In the genomic region with DNA sequence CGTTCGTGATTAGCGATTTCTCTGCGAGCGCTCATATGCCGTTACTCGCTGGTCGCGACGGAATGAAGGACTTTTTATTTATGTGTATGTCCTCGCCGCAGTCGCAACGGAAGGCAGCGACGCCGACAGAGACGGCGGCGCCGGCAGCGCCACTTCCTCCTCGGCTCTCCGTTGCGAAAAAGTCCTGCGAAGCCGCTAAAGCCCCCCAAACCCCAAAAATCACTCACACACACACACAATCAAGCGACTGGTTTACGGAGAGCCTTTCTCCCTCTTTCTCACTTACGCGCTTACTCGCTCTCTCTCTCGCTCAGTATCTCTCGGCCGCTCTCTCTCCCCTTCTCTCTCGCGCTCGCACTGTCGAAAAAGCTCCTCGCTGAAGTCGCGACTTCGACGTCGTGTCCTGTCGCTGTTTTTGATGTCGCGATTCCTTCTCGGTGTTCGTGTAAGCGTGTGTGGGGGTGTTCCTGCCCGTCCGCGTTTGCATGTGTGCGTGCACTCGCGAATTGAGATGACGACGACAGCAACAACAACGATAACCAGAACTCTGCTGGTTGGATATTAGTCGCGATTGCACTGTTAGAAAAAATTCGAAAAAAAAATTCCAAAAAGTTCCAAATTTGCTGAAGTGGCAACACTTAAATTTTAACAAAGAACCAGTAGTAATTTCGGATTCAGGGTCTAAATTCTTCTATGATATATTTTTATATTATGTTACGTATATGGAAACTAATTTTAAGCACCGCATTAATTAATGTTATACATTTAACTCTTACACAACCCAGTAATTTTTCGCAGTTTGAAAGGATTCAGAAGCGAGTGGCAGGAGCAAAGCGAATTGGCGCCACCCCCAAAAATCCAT, we compare ENCODE assay signal across 1 fruit fly cellular context.
TF ChIP-seq lines count a peak whose summit lies in the region.

A gene (minus strand): TSS at position 47 of the 862 bp plus-strand sequence.

TF ChIP-seq in whole organism, embryonic, 481 proteins besides CTCF, POLR2A, EP300 and RAD21 (continued from another document and continues in another):
- TF ChIP-seq CG15073 (GFP tag; optimal IDR thresholded peaks at IDR 0.05; lab: Kevin White, UChicago) (no peak), CG1529 (GFP tag; optimal IDR thresholded peaks at IDR 0.05; lab: Kevin White, UChicago) (peak; percentile 54), Lhr (GFP tag; optimal IDR thresholded peaks at IDR 0.05; lab: Kevin White, UChicago) (no peak), CG7839 (tag; optimal IDR thresholded peaks at IDR 0.05; lab: Kevin White, UChicago) (peak; percentile 81), ttk (GFP tag; IDR thresholded peaks at IDR 0.05; lab: Robert Waterston, UW) (peak; percentile 40; the same call in 1 of the 2 replicates), sc (optimal IDR thresholded peaks at IDR 0.05; lab: Kevin White, UChicago) (no peak), sc (GFP tag; optimal IDR thresholded peaks at IDR 0.05; lab: Kevin White, UChicago) (peak; percentile 38), Elba2 (GFP tag; optimal IDR thresholded peaks at IDR 0.05; lab: Kevin White, UChicago) (no peak), Med (GFP tag; lab: Kevin White, UChicago) (peak; percentile 82), CG1832 (GFP tag; optimal IDR thresholded peaks at IDR 0.05; lab: Kevin White, UChicago) (peak; percentile 75), pzg (GFP tag; optimal IDR thresholded peaks at IDR 0.05; lab: Kevin White, UChicago) (no peak), sens (GFP tag; lab: Kevin White, UChicago) (peak; percentile 79), CG12104 (GFP tag; optimal IDR thresholded peaks at IDR 0.05; lab: Kevin White, UChicago) (peak; percentile 32), jing (GFP tag; optimal IDR thresholded peaks at IDR 0.05; lab: Kevin White, UChicago) (peak; percentile 11), CG7357 (GFP tag; IDR thresholded peaks at IDR 0.05; lab: Robert Waterston, UW) (peak; percentile 57; the same call in 2 of the 3 replicates), aop (GFP tag; IDR thresholded peaks at IDR 0.05; lab: Robert Waterston, UW) (no peak), CG34422 (GFP tag; IDR thresholded peaks at IDR 0.05; lab: Robert Waterston, UW) (no peak), abd-A (tag; optimal IDR thresholded peaks at IDR 0.05; lab: Kevin White, UChicago) (peak; percentile 43), Dip2 (GFP tag; IDR thresholded peaks at IDR 0.05; lab: Robert Waterston, UW) (no peak), pros (GFP tag; optimal IDR thresholded peaks at IDR 0.05; lab: Kevin White, UChicago) (no peak), E2f1 (GFP tag; IDR thresholded peaks at IDR 0.05; lab: Robert Waterston, UW) (peak; percentile 59), CG13287 (GFP tag; IDR thresholded peaks at IDR 0.05; lab: Robert Waterston, UW; ENCODE audit: partially characterized antibody) (no peak), hbn (GFP tag; IDR thresholded peaks at IDR 0.05; lab: Robert Waterston, UW; ENCODE audit: partially characterized antibody) (no peak), zfh2 (GFP tag; optimal IDR thresholded peaks at IDR 0.05; lab: Kevin White, UChicago) (peak; percentile 22), CG7987 (GFP tag; optimal IDR thresholded peaks at IDR 0.05; lab: Kevin White, UChicago) (no peak), CG2120 (GFP tag; optimal IDR thresholded peaks at IDR 0.05; lab: Kevin White, UChicago) (peak; percentile 76), CHES-1-like (GFP tag; optimal IDR thresholded peaks at IDR 0.05; lab: Kevin White, UChicago) (no peak), HLH54F (GFP tag; optimal IDR thresholded peaks at IDR 0.05; lab: Kevin White, UChicago) (peak; percentile 31), E2f2 (GFP tag; IDR thresholded peaks at IDR 0.05; lab: Robert Waterston, UW) (no peak), CG3065 (GFP tag; optimal IDR thresholded peaks at IDR 0.05; lab: Kevin White, UChicago) (no peak), CG9437 (GFP tag; optimal IDR thresholded peaks at IDR 0.05; lab: Kevin White, UChicago) (peak; percentile 40), CG8290 (GFP tag; optimal IDR thresholded peaks at IDR 0.05; lab: Kevin White, UChicago) (no peak), CG8290 (tag; optimal IDR thresholded peaks at IDR 0.05; lab: Kevin White, UChicago) (no peak), dmrt11E (tag; optimal IDR thresholded peaks at IDR 0.05; lab: Kevin White, UChicago) (no peak), Eip74EF (GFP tag; optimal IDR thresholded peaks at IDR 0.05; lab: Kevin White, UChicago) (peak in 1 of 2 experiments; percentile 51), Deaf1 (tag; optimal IDR thresholded peaks at IDR 0.05; lab: Kevin White, UChicago) (peak; percentile 89), CG6689 (GFP tag; IDR thresholded peaks at IDR 0.05; lab: Robert Waterston, UW) (peak; percentile 65), slp2 (GFP tag; optimal IDR thresholded peaks at IDR 0.05; lab: Kevin White, UChicago) (no peak), CG2712 (tag; optimal IDR thresholded peaks at IDR 0.05; lab: Kevin White, UChicago) (peak; percentile 71), CG31441 (GFP tag; IDR thresholded peaks at IDR 0.05; lab: Robert Waterston, UW) (peak; percentile 82), CG13894 (tag; optimal IDR thresholded peaks at IDR 0.05; lab: Kevin White, UChicago) (peak; percentile 81), CG10366 (GFP tag; IDR thresholded peaks at IDR 0.05; lab: Robert Waterston, UW) (peak; percentile 45), CG8281 (tag; optimal IDR thresholded peaks at IDR 0.05; lab: Kevin White, UChicago) (peak; percentile 19), Hand (GFP tag; optimal IDR thresholded peaks at IDR 0.05; lab: Kevin White, UChicago) (peak; percentile 80), unpg (GFP tag; optimal IDR thresholded peaks at IDR 0.05; lab: Kevin White, UChicago) (peak; percentile 69), mld (GFP tag; IDR thresholded peaks at IDR 0.05; lab: Robert Waterston, UW; ENCODE audit: partially characterized antibody) (no peak), tll (GFP tag; optimal IDR thresholded peaks at IDR 0.05; lab: Kevin White, UChicago) (no peak), BEAF-32 (GFP tag; optimal IDR thresholded peaks at IDR 0.05; lab: Kevin White, UChicago) (no peak), CG2199 (GFP tag; IDR thresholded peaks at IDR 0.05; lab: Robert Waterston, UW) (no peak), CG32772 (GFP tag; IDR thresholded peaks at IDR 0.05; lab: Robert Waterston, UW) (no peak), ase (GFP tag; IDR thresholded peaks at IDR 0.05; lab: Robert Waterston, UW) (no peak), HLH3B (GFP tag; IDR thresholded peaks at IDR 0.05; lab: Robert Waterston, UW) (peak; percentile 52), CG4707 (GFP tag; optimal IDR thresholded peaks at IDR 0.05; lab: Kevin White, UChicago) (no peak), Hsf (GFP tag; optimal IDR thresholded peaks at IDR 0.05; lab: Kevin White, UChicago) (peak; percentile 42), vfl (GFP tag; optimal IDR thresholded peaks at IDR 0.05; lab: Kevin White, UChicago) (no peak), ssp (GFP tag; IDR thresholded peaks at IDR 0.05; lab: Robert Waterston, UW) (no peak), Lim3 (GFP tag; IDR thresholded peaks at IDR 0.05; lab: Robert Waterston, UW) (no peak), D (optimal IDR thresholded peaks at IDR 0.05; lab: Kevin White, UChicago) (no peak), D (GFP tag; optimal IDR thresholded peaks at IDR 0.05; lab: Kevin White, UChicago) (peak; percentile 47), CG1024 (GFP tag; IDR thresholded peaks at IDR 0.05; lab: Robert Waterston, UW) (no peak), ro (GFP tag; IDR thresholded peaks at IDR 0.05; lab: Robert Waterston, UW) (no peak), CG17568 (GFP tag; optimal IDR thresholded peaks at IDR 0.05; lab: Kevin White, UChicago) (no peak), CG16813 (GFP tag; IDR thresholded peaks at IDR 0.05; lab: Robert Waterston, UW; ENCODE audit: partially characterized antibody) (no peak), Hmx (GFP tag; optimal IDR thresholded peaks at IDR 0.05; lab: Kevin White, UChicago) (no peak), CG6854 (GFP tag; optimal IDR thresholded peaks at IDR 0.05; lab: Kevin White, UChicago) (peak; percentile 74), sna (GFP tag; IDR thresholded peaks at IDR 0.05; lab: Robert Waterston, UW; ENCODE audit: partially characterized antibody) (no peak), row (GFP tag; IDR thresholded peaks at IDR 0.05; lab: Robert Waterston, UW) (peak; percentile 79), CG11247 (GFP tag; IDR thresholded peaks at IDR 0.05; lab: Robert Waterston, UW) (peak; percentile 13; the same call in 1 of the 2 replicates), Six4 (GFP tag; optimal IDR thresholded peaks at IDR 0.05; lab: Kevin White, UChicago) (peak; percentile 16), CG11695 (GFP tag; IDR thresholded peaks at IDR 0.05; lab: Robert Waterston, UW) (peak; percentile 39; the same call in 1 of the 3 replicates), hth (optimal IDR thresholded peaks at IDR 0.05; lab: Kevin White, UChicago) (no peak), CG2678 (tag; optimal IDR thresholded peaks at IDR 0.05; lab: Kevin White, UChicago) (peak; percentile 89), CG2116 (GFP tag; optimal IDR thresholded peaks at IDR 0.05; lab: Kevin White, UChicago) (no peak), D19A (tag; optimal IDR thresholded peaks at IDR 0.05; lab: Kevin White, UChicago) (peak; percentile 62), CG1603 (tag; optimal IDR thresholded peaks at IDR 0.05; lab: Kevin White, UChicago) (peak; percentile 10), CG18476 (GFP tag; optimal IDR thresholded peaks at IDR 0.05; lab: Kevin White, UChicago) (peak; percentile 55), ato (GFP tag; IDR thresholded peaks at IDR 0.05; lab: Robert Waterston, UW; ENCODE audit: partially characterized antibody) (no peak), eyg (GFP tag; optimal IDR thresholded peaks at IDR 0.05; lab: Kevin White, UChicago) (no peak), CG6654 (GFP tag; optimal IDR thresholded peaks at IDR 0.05; lab: Kevin White, UChicago) (no peak), CG4328 (GFP tag; optimal IDR thresholded peaks at IDR 0.05; lab: Kevin White, UChicago) (peak; percentile 61), NK7.1 (GFP tag; optimal IDR thresholded peaks at IDR 0.05; lab: Kevin White, UChicago) (no peak), CoRest (tag; optimal IDR thresholded peaks at IDR 0.05; lab: Kevin White, UChicago) (peak; percentile 81), CG32532 (GFP tag; IDR thresholded peaks at IDR 0.05; lab: Robert Waterston, UW) (peak; percentile 33; the same call in 1 of the 2 replicates), peb (GFP tag; IDR thresholded peaks at IDR 0.05; lab: Robert Waterston, UW) (no peak), Nf-YC (tag; optimal IDR thresholded peaks at IDR 0.05; lab: Kevin White, UChicago) (peak; percentile 60), CG15269 (tag; optimal IDR thresholded peaks at IDR 0.05; lab: Kevin White, UChicago) (peak; percentile 80), odd (GFP tag; optimal IDR thresholded peaks at IDR 0.05; lab: Kevin White, UChicago) (peak; percentile 70), MESR4 (GFP tag; optimal IDR thresholded peaks at IDR 0.05; lab: Kevin White, UChicago) (no peak), da (GFP tag; optimal IDR thresholded peaks at IDR 0.05; lab: Kevin White, UChicago) (no peak), CG32767 (GFP tag; IDR thresholded peaks at IDR 0.05; lab: Robert Waterston, UW) (0 out of 2 replicates have a peak, but pooled peaks have one; percentile 20), tna (GFP tag; IDR thresholded peaks at IDR 0.05; lab: Robert Waterston, UW; ENCODE audit: partially characterized antibody) (no peak), CG11456 (GFP tag; IDR thresholded peaks at IDR 0.05; lab: Robert Waterston, UW) (0 out of 3 replicates have a peak, but pooled peaks have one; percentile 37), her (GFP tag; optimal IDR thresholded peaks at IDR 0.05; lab: Kevin White, UChicago) (no peak), D19B (GFP tag; optimal IDR thresholded peaks at IDR 0.05; lab: Kevin White, UChicago) (peak; percentile 53), CG9932 (GFP tag; IDR thresholded peaks at IDR 0.05; lab: Robert Waterston, UW) (peak; percentile 58), CG4424 (GFP tag; optimal IDR thresholded peaks at IDR 0.05; lab: Kevin White, UChicago) (peak; percentile 52), Poxn (GFP tag; IDR thresholded peaks at IDR 0.05; lab: Robert Waterston, UW) (no peak), BtbVII (GFP tag; optimal IDR thresholded peaks at IDR 0.05; lab: Kevin White, UChicago) (peak; percentile 78), CG30431 (GFP tag; optimal IDR thresholded peaks at IDR 0.05; lab: Kevin White, UChicago) (no peak), Abd-B (GFP tag; optimal IDR thresholded peaks at IDR 0.05; lab: Kevin White, UChicago) (peak; percentile 58), CG4404 (GFP tag; IDR thresholded peaks at IDR 0.05; lab: Robert Waterston, UW) (peak; percentile 39; the same call in 1 of the 2 replicates), CG15696 (tag; optimal IDR thresholded peaks at IDR 0.05; lab: Kevin White, UChicago) (peak; percentile 11), ap (GFP tag; IDR thresholded peaks at IDR 0.05; lab: Robert Waterston, UW) (0 out of 2 replicates have a peak, but pooled peaks have one; percentile 38), Asciz (GFP tag; optimal IDR thresholded peaks at IDR 0.05; lab: Kevin White, UChicago) (peak; percentile 48), mam (GFP tag; optimal IDR thresholded peaks at IDR 0.05; lab: Kevin White, UChicago) (peak; percentile 10), klu (GFP tag; IDR thresholded peaks at IDR 0.05; lab: Robert Waterston, UW) (peak; percentile 46), CG18011 (GFP tag; optimal IDR thresholded peaks at IDR 0.05; lab: Kevin White, UChicago) (peak; percentile 3), CG18262 (tag; optimal IDR thresholded peaks at IDR 0.05; lab: Kevin White, UChicago) (peak; percentile 68), Sry-δ (GFP tag; optimal IDR thresholded peaks at IDR 0.05; lab: Kevin White, UChicago) (no peak), CG3726 (GFP tag; IDR thresholded peaks at IDR 0.05; lab: Robert Waterston, UW) (no peak), Trl (optimal IDR thresholded peaks at IDR 0.05; lab: Kevin White, UChicago) (peak; percentile 58 to 70), Trl (GFP tag; optimal IDR thresholded peaks at IDR 0.05; lab: Kevin White, UChicago) (no peak), ham (GFP tag; IDR thresholded peaks at IDR 0.05; lab: Robert Waterston, UW) (no peak), HmgD (GFP tag; optimal IDR thresholded peaks at IDR 0.05; lab: Kevin White, UChicago) (no peak), vvl (GFP tag; IDR thresholded peaks at IDR 0.05; lab: Robert Waterston, UW) (peak; percentile 55), sr (GFP tag; IDR thresholded peaks at IDR 0.05; lab: Robert Waterston, UW) (no peak), CG14441 (GFP tag; IDR thresholded peaks at IDR 0.05; lab: Robert Waterston, UW) (peak; percentile 41; the same call in 1 of the 2 replicates), bigmax (GFP tag; optimal IDR thresholded peaks at IDR 0.05; lab: Kevin White, UChicago) (no peak), CG12659 (GFP tag; optimal IDR thresholded peaks at IDR 0.05; lab: Kevin White, UChicago) (peak; percentile 66), Hmr (GFP tag; optimal IDR thresholded peaks at IDR 0.05; lab: Kevin White, UChicago) (peak; percentile 86), Mes4 (GFP tag; optimal IDR thresholded peaks at IDR 0.05; lab: Kevin White, UChicago) (no peak), Myb (GFP tag; optimal IDR thresholded peaks at IDR 0.05; lab: Kevin White, UChicago) (no peak)
